Worm (Caenorhabditis elegans) whole organism, L4/young adult: ENCODE data around the gene ZC84.6.

ENCODE experiments used
- W03F9.2 ChIP-seq: fragments of 150-350 bp; optimal IDR thresholded peaks from 2 replicates; lab custom pipeline; 2014; ENCODE audit warnings: missing biosample characterization, missing genetic modification characterization
- dao-5 ChIP-seq: sonication (generic microtip); optimal IDR thresholded peaks from 2 replicates; lab custom pipeline; 2016; ENCODE audit warnings: missing genotype, missing genetic modification characterization, moderate library complexity, missing compliant biosample characterization
- him-1 ChIP-seq: sonication (generic microtip); optimal IDR thresholded peaks from 2 replicates; lab custom pipeline; 2016; ENCODE audit warnings: missing genotype, missing genetic modification reagents, missing genetic modification characterization, missing compliant biosample characterization

- TF ChIP-seq dao-5 (no peak), W03F9.2 (tag; lab: Kevin White, UChicago) (no peak), him-1 (tag; lab: Kevin White, UChicago) (no peak)
Measured at ce11 chrIII:9242675-9243074, 43.2 kb upstream of the ZC84.6 start, which contains the start of gene dat-1.
